Fruit fly (Drosophila melanogaster) whole organism: ENCODE data around the gene CG14014.

ENCODE experiments used
- CG8478 ChIP-seq: fragments of >200 bp; optimal IDR thresholded peaks from 2 replicates; lab custom pipeline; 2018; ENCODE audit warnings: inconsistent platforms
- Dll ChIP-seq: fragments of >200 bp; optimal IDR thresholded peaks from 2 replicates; lab custom pipeline; 2017
- EcR ChIP-seq, 2 experiments: fragments of >200 bp; optimal IDR thresholded peaks; 2 replicates each; lab custom pipeline; 2017; ENCODE audit warnings: missing biosample characterization in 2 of 2, missing genetic modification characterization in 2 of 2, missing genetic modification reagents in 2 of 2
- pan ChIP-seq: fragments of >200 bp; optimal IDR thresholded peaks from 2 replicates; lab custom pipeline; 2017
- psq ChIP-seq: fragments of >200 bp; optimal IDR thresholded peaks from 2 replicates; lab custom pipeline; 2017
- usp ChIP-seq: fragments of >200 bp; optimal IDR thresholded peaks from 2 replicates; lab custom pipeline; 2017; ENCODE audit warnings: missing biosample characterization, missing genetic modification characterization, mixed read lengths

The CG14014 gene

dm6 chr2L:5525723-5526122 lies 24.9 kb downstream of the CG14014 start, which contains the start of gene Cap-D3:
Gene Cap-D3 (plus strand): TSS chr2L:5525905.
- no peak for TF ChIP-seq psq
- no peak for TF ChIP-seq CG8478

- no peak for TF ChIP-seq psq
Measured at dm6 chr2L:5523848-5524473, 26.7 kb downstream of the CG14014 start, which contains the start of the genes Vps52 and Elp4. Gene Vps52 (minus strand): TSS chr2L:5523898. Gene Elp4 (plus strand): TSS chr2L:5524139.

dm6 chr2L:5520757-5521156 lies 29.9 kb downstream of the CG14014 start:
- TF ChIP-seq usp (no peak), psq (no peak), pan (no peak), CG8478 (no peak), Dll (lab: Kevin White, UChicago) (no peak), EcR (GFP tag; optimal IDR thresholded peaks at IDR 0.05; lab: Kevin White, UChicago) (no peak)

dm6 chr2L:5519846-5520384 lies 30.7 kb downstream of the CG14014 start, which contains the start of the genes CG7382 and cl:
Gene CG7382 (minus strand): TSS chr2L:5519896.
Gene cl (plus strand): TSS chr2L:5520135.
- TF ChIP-seq CG8478 = no peak
- no peak for TF ChIP-seq psq
- TF ChIP-seq pan = no peak
- TF ChIP-seq EcR (GFP tag; optimal IDR thresholded peaks at IDR 0.05; lab: Kevin White, UChicago) = no peak
- no peak for TF ChIP-seq Dll (lab: Kevin White, UChicago)

- no peak for TF ChIP-seq pan
- no peak for TF ChIP-seq EcR (GFP tag; optimal IDR thresholded peaks at IDR 0.05; lab: Kevin White, UChicago)
- no peak for TF ChIP-seq CG8478
- TF ChIP-seq usp = no peak
- TF ChIP-seq Dll (lab: Kevin White, UChicago) = no peak
- TF ChIP-seq psq = no peak
Measured at dm6 chr2L:5517393-5517792, 33.2 kb downstream of the CG14014 start, which contains the start of gene CG14020. Gene CG14020 (plus strand): TSS chr2L:5517737.

- no peak for TF ChIP-seq EcR (GFP tag; optimal IDR thresholded peaks at IDR 0.05; lab: Kevin White, UChicago)
Measured at dm6 chr2L:5514946-5515345, 35.7 kb downstream of the CG14014 start.

- TF ChIP-seq Dll (lab: Kevin White, UChicago) = no peak
- TF ChIP-seq CG8478 = no peak
- no peak for TF ChIP-seq pan
- no peak for TF ChIP-seq EcR (GFP tag; optimal IDR thresholded peaks at IDR 0.05; lab: Kevin White, UChicago)
- no peak for TF ChIP-seq usp
- no peak for TF ChIP-seq psq
Measured at dm6 chr2L:5507823-5508438, 42.7 kb downstream of the CG14014 start.

- no peak for TF ChIP-seq Dll (lab: Kevin White, UChicago)
- TF ChIP-seq pan = no peak
- TF ChIP-seq usp = no peak
- no peak for TF ChIP-seq CG8478
- TF ChIP-seq EcR (GFP tag; optimal IDR thresholded peaks at IDR 0.05; lab: Kevin White, UChicago) = no peak
- TF ChIP-seq psq = no peak
Measured at dm6 chr2L:5507082-5507481, 43.6 kb downstream of the CG14014 start.

- TF ChIP-seq CG8478 (no peak), pan (no peak), psq (no peak), usp (no peak), Dll (lab: Kevin White, UChicago) (no peak), EcR (GFP tag; optimal IDR thresholded peaks at IDR 0.05; lab: Kevin White, UChicago) (no peak)
Measured at dm6 chr2L:5505130-5505529, 45.5 kb downstream of the CG14014 start.

dm6 chr2L:5502868-5503267 lies 47.8 kb downstream of the CG14014 start:
- TF ChIP-seq pan = no peak
- TF ChIP-seq psq = no peak
- no peak for TF ChIP-seq usp

- TF ChIP-seq pan = no peak
- no peak for TF ChIP-seq EcR (GFP tag; optimal IDR thresholded peaks at IDR 0.05; lab: Kevin White, UChicago)
- TF ChIP-seq usp = no peak
- no peak for TF ChIP-seq CG8478
- TF ChIP-seq Dll (lab: Kevin White, UChicago) = no peak
- TF ChIP-seq psq = no peak
Measured at dm6 chr2L:5501335-5501734, 49.3 kb downstream of the CG14014 start.
